Fruit fly (Drosophila melanogaster) whole organism, embryonic: ENCODE results near the gene amrt.
A peak's percentile ranks its signal among the peaks of the same experiment; 100 is the strongest.

Experiments used
- CG10147 ChIP-seq: fragments of 200-800 bp; sonication (Bioruptor generic); optimal IDR thresholded peaks from 2 replicates; lab custom pipeline; 2019; ENCODE audit warnings: missing biosample characterization, mild to moderate bottlenecking, missing genetic modification characterization, moderate library complexity
- CG12219 ChIP-seq: fragments of 200-800 bp; sonication (Bioruptor generic); optimal IDR thresholded peaks from 3 replicates; lab custom pipeline; 2018; ENCODE audit warnings: missing biosample characterization, mild to moderate bottlenecking, missing genetic modification characterization
- CG13296 ChIP-seq: fragments of 200-800 bp; sonication (Bioruptor generic); optimal IDR thresholded peaks from 3 replicates; lab custom pipeline; 2018; ENCODE audit warnings: missing biosample characterization, mild to moderate bottlenecking, missing genetic modification characterization
- CG14667 ChIP-seq: fragments of 200-800 bp; sonication (Bioruptor generic); IDR thresholded peaks from 2 replicates; pipeline ENCODE4 v1.3.6; 2022; ENCODE audit warnings: missing biosample characterization, missing genetic modification characterization
- CG15601 ChIP-seq: fragments of 200-800 bp; sonication (Bioruptor generic); optimal IDR thresholded peaks from 3 replicates; lab custom pipeline; 2019; ENCODE audit warnings: missing biosample characterization, mild to moderate bottlenecking, missing genetic modification characterization, moderate library complexity
- CG16813 ChIP-seq: fragments of 200-800 bp; sonication (Bioruptor generic); IDR thresholded peaks from 3 replicates; pipeline ENCODE4 v1.3.6; 2022; ENCODE audit warnings: missing biosample characterization, missing genetic modification characterization; ENCODE audit not compliant: partially characterized antibody
- CG18011 ChIP-seq: fragments of 200-800 bp; sonication (Bioruptor generic); optimal IDR thresholded peaks from 2 replicates; lab custom pipeline; 2017; ENCODE audit warnings: missing biosample characterization, missing genetic modification characterization, mild to moderate bottlenecking, moderate library complexity, missing genotype
- CG1832 ChIP-seq: fragments of 200-800 bp; sonication (Bioruptor generic); optimal IDR thresholded peaks from 2 replicates; lab custom pipeline; 2017; ENCODE audit warnings: missing biosample characterization, mild to moderate bottlenecking, missing genetic modification characterization, inconsistent platforms
- CG2120 ChIP-seq: fragments of 200-800 bp; sonication (Bioruptor generic); optimal IDR thresholded peaks from 3 replicates; lab custom pipeline; 2016; ENCODE audit warnings: missing biosample characterization, missing genetic modification characterization
- CG2875 ChIP-seq: fragments of 200-800 bp; sonication (Bioruptor generic); optimal IDR thresholded peaks from 2 replicates; lab custom pipeline; 2017; ENCODE audit warnings: missing biosample characterization, mild to moderate bottlenecking, missing genetic modification characterization, missing genetic modification reagents
- CG33213 ChIP-seq: fragments of 200-800 bp; sonication (Bioruptor generic); optimal IDR thresholded peaks from 3 replicates; lab custom pipeline; 2016; ENCODE audit warnings: missing biosample characterization, missing genetic modification characterization
- CG3407 ChIP-seq: fragments of 200-800 bp; sonication (Bioruptor generic); optimal IDR thresholded peaks from 2 replicates; lab custom pipeline; 2018; ENCODE audit warnings: missing biosample characterization, mild to moderate bottlenecking, missing genetic modification characterization
- CG7928 ChIP-seq: fragments of 200-800 bp; sonication (Bioruptor generic); optimal IDR thresholded peaks from 2 replicates; lab custom pipeline; 2017; ENCODE audit warnings: missing biosample characterization, mild to moderate bottlenecking, missing genetic modification characterization
- CoRest ChIP-seq: fragments of 200-800 bp; sonication (Bioruptor generic); optimal IDR thresholded peaks from 3 replicates; lab custom pipeline; 2018; ENCODE audit warnings: missing biosample characterization, mild to moderate bottlenecking, missing genetic modification characterization, moderate library complexity
- Dad ChIP-seq: fragments of 200-800 bp; sonication (Bioruptor generic); optimal IDR thresholded peaks from 3 replicates; lab custom pipeline; 2016; ENCODE audit warnings: missing biosample characterization, missing genetic modification characterization
- Dbx ChIP-seq: fragments of 200-800 bp; sonication (Bioruptor generic); IDR thresholded peaks from 3 replicates; pipeline ENCODE4 v1.3.6; 2022; ENCODE audit warnings: missing biosample characterization, missing genetic modification characterization
- E2f2 ChIP-seq: fragments of 200-800 bp; sonication (Bioruptor generic); IDR thresholded peaks from 2 replicates; pipeline ENCODE4 v1.3.6; 2022; ENCODE audit warnings: missing biosample characterization, missing genetic modification characterization
- ERR ChIP-seq: fragments of 200-800 bp; sonication (Bioruptor generic); optimal IDR thresholded peaks from 2 replicates; lab custom pipeline; 2016; ENCODE audit warnings: missing biosample characterization, missing genetic modification characterization
- Hmx ChIP-seq: fragments of 200-800 bp; sonication (Bioruptor generic); optimal IDR thresholded peaks from 2 replicates; lab custom pipeline; 2016; ENCODE audit warnings: missing biosample characterization, missing genetic modification characterization
- MTF-1 ChIP-seq: fragments of 200-800 bp; sonication (Bioruptor generic); optimal IDR thresholded peaks from 2 replicates; lab custom pipeline; 2018; ENCODE audit warnings: missing biosample characterization, mild to moderate bottlenecking, missing genetic modification characterization, borderline replicate concordance
- NfI ChIP-seq: fragments of 200-800 bp; sonication (Bioruptor generic); optimal IDR thresholded peaks from 3 replicates; lab custom pipeline; 2018; ENCODE audit warnings: missing biosample characterization, mild to moderate bottlenecking, missing genetic modification characterization, moderate library complexity
- Six4 ChIP-seq: fragments of 200-800 bp; sonication (Bioruptor generic); optimal IDR thresholded peaks from 2 replicates; lab custom pipeline; 2016; ENCODE audit warnings: missing biosample characterization, missing genetic modification characterization
- Usf ChIP-seq: fragments of 200-800 bp; sonication (Bioruptor generic); optimal IDR thresholded peaks from 2 replicates; lab custom pipeline; 2017; ENCODE audit warnings: missing genotype, missing biosample characterization, missing genetic modification characterization
- amos ChIP-seq: fragments of 200-800 bp; sonication (Bioruptor generic); IDR thresholded peaks from 2 replicates; pipeline ENCODE4 v1.3.6; 2022; ENCODE audit warnings: missing biosample characterization, missing genetic modification characterization; ENCODE audit not compliant: partially characterized antibody
- az2 ChIP-seq: fragments of 200-800 bp; sonication (Bioruptor generic); optimal IDR thresholded peaks from 3 replicates; lab custom pipeline; 2016; ENCODE audit warnings: missing biosample characterization, missing genetic modification characterization
- bbx ChIP-seq: fragments of 200-800 bp; sonication (Bioruptor generic); IDR thresholded peaks from 2 replicates; pipeline ENCODE4 v1.3.6; 2022; ENCODE audit warnings: missing biosample characterization, missing genetic modification characterization; ENCODE audit not compliant: partially characterized antibody
- btn ChIP-seq: fragments of 200-800 bp; sonication (Bioruptor generic); optimal IDR thresholded peaks from 2 replicates; lab custom pipeline; 2016; ENCODE audit warnings: missing biosample characterization, missing genetic modification characterization
- cas ChIP-seq: fragments of 200-800 bp; sonication (Bioruptor generic); IDR thresholded peaks from 2 replicates; pipeline ENCODE4 v1.3.6; 2022; ENCODE audit warnings: missing biosample characterization, missing genetic modification characterization
- cg ChIP-seq: fragments of 200-800 bp; sonication (Bioruptor generic); optimal IDR thresholded peaks from 3 replicates; lab custom pipeline; 2019; ENCODE audit warnings: missing biosample characterization, mild to moderate bottlenecking, missing genetic modification characterization, moderate library complexity
- ci ChIP-seq: fragments of 200-800 bp; sonication (Bioruptor generic); IDR thresholded peaks from 3 replicates; pipeline ENCODE4 v1.3.6; 2022; ENCODE audit warnings: missing biosample characterization, missing genetic modification characterization
- da ChIP-seq: fragments of 200-800 bp; sonication (Bioruptor generic); optimal IDR thresholded peaks from 2 replicates; lab custom pipeline; 2016; ENCODE audit warnings: missing biosample characterization, missing genetic modification characterization
- dm ChIP-seq: fragments of 200-800 bp; sonication (Bioruptor generic); optimal IDR thresholded peaks from 3 replicates; lab custom pipeline; 2016; ENCODE audit warnings: missing biosample characterization, missing genetic modification characterization
- ewg ChIP-seq: fragments of 200-800 bp; sonication (Bioruptor generic); optimal IDR thresholded peaks from 3 replicates; lab custom pipeline; 2017; ENCODE audit warnings: mild to moderate bottlenecking, missing biosample characterization, missing genetic modification reagents, missing genetic modification characterization
- eyg ChIP-seq: fragments of 200-800 bp; sonication (Bioruptor generic); optimal IDR thresholded peaks from 3 replicates; lab custom pipeline; 2016; ENCODE audit warnings: missing biosample characterization, missing genetic modification characterization
- fu2 ChIP-seq: fragments of 200-800 bp; sonication (Bioruptor generic); optimal IDR thresholded peaks from 2 replicates; lab custom pipeline; 2016; ENCODE audit warnings: missing biosample characterization, missing genetic modification characterization
- gce ChIP-seq: fragments of 200-800 bp; sonication (Bioruptor generic); IDR thresholded peaks from 3 replicates; pipeline ENCODE4 v1.3.6; 2022; ENCODE audit warnings: missing biosample characterization, missing genetic modification characterization
- grau ChIP-seq: fragments of 200-800 bp; optimal IDR thresholded peaks from 3 replicates; lab custom pipeline; 2019; ENCODE audit warnings: missing biosample characterization, mild to moderate bottlenecking, missing genetic modification characterization, moderate library complexity
- hbn ChIP-seq: fragments of 200-800 bp; sonication (Bioruptor generic); IDR thresholded peaks from 2 replicates; pipeline ENCODE4 v1.3.6; 2022; ENCODE audit warnings: missing biosample characterization, missing genetic modification characterization; ENCODE audit not compliant: partially characterized antibody
- jumu ChIP-seq: fragments of 200-800 bp; sonication (Bioruptor generic); optimal IDR thresholded peaks from 3 replicates; lab custom pipeline; 2016; ENCODE audit warnings: missing biosample characterization, missing genetic modification characterization
- odd ChIP-seq: fragments of 200-800 bp; sonication (Bioruptor generic); optimal IDR thresholded peaks from 2 replicates; lab custom pipeline; 2017; ENCODE audit warnings: missing biosample characterization, mild to moderate bottlenecking, missing genetic modification characterization
- org-1 ChIP-seq: fragments of 200-800 bp; sonication (Bioruptor generic); optimal IDR thresholded peaks from 2 replicates; lab custom pipeline; 2017; ENCODE audit warnings: missing biosample characterization, missing genetic modification characterization
- peb ChIP-seq: fragments of 200-800 bp; sonication (Bioruptor generic); IDR thresholded peaks from 2 replicates; pipeline ENCODE4 v1.3.6; 2022; ENCODE audit warnings: missing biosample characterization, missing genetic modification characterization
- psq ChIP-seq: fragments of 200-800 bp; sonication (Bioruptor generic); optimal IDR thresholded peaks from 2 replicates; lab custom pipeline; 2017; ENCODE audit warnings: missing biosample characterization, missing genetic modification characterization
- pum ChIP-seq: fragments of 200-800 bp; sonication (Bioruptor generic); optimal IDR thresholded peaks from 2 replicates; lab custom pipeline; 2016; ENCODE audit warnings: missing biosample characterization, missing genetic modification characterization
- ro ChIP-seq: fragments of 200-800 bp; sonication (Bioruptor generic); IDR thresholded peaks from 2 replicates; pipeline ENCODE4 v1.3.6; 2022; ENCODE audit warnings: missing biosample characterization, missing genetic modification characterization
- seq ChIP-seq: fragments of 200-800 bp; sonication (Bioruptor generic); IDR thresholded peaks from 2 replicates; pipeline ENCODE4 v1.3.6; 2022; ENCODE audit warnings: missing biosample characterization, missing genetic modification characterization
- sob ChIP-seq: fragments of 200-800 bp; sonication (Bioruptor generic); IDR thresholded peaks from 2 replicates; pipeline ENCODE4 v1.3.6; 2022; ENCODE audit warnings: missing biosample characterization, missing genetic modification characterization
- sr ChIP-seq: fragments of 200-800 bp; sonication (Bioruptor generic); IDR thresholded peaks from 3 replicates; pipeline ENCODE4 v1.3.6; 2022; ENCODE audit warnings: missing biosample characterization, missing genetic modification characterization
- tin ChIP-seq: fragments of 200-800 bp; sonication (Bioruptor generic); optimal IDR thresholded peaks from 3 replicates; lab custom pipeline; 2016; ENCODE audit warnings: missing biosample characterization, missing genetic modification characterization
- trem ChIP-seq: fragments of 200-800 bp; optimal IDR thresholded peaks from 3 replicates; lab custom pipeline; 2019; ENCODE audit warnings: missing biosample characterization, mild to moderate bottlenecking, missing genetic modification characterization, moderate library complexity
- zf30C ChIP-seq: fragments of 200-800 bp; sonication (Bioruptor generic); optimal IDR thresholded peaks from 3 replicates; lab custom pipeline; 2018; ENCODE audit warnings: missing biosample characterization, mild to moderate bottlenecking, missing genetic modification characterization

amrt gene

dm6 chrX:13756776-13757312 is 25.4 kb upstream of the amrt start, which contains the start of the genes CG32625 and Rtc1 (continued):
- TF ChIP-seq tin (GFP tag; lab: Kevin White, UChicago) = peak; percentile 52
- no peak for TF ChIP-seq CG2875
- no peak for TF ChIP-seq Dad (GFP tag; lab: Kevin White, UChicago)
- TF ChIP-seq CG3407 (GFP tag; lab: Kevin White, UChicago) = no peak
- no peak for TF ChIP-seq seq
- no peak for TF ChIP-seq MTF-1 (GFP tag; lab: Kevin White, UChicago)
- TF ChIP-seq ewg = peak; percentile 10
- no peak for TF ChIP-seq sr (GFP tag; lab: Robert Waterston, UW)
- TF ChIP-seq odd = peak; percentile 8
- TF ChIP-seq org-1 = no peak
- no peak for TF ChIP-seq CG33213
- no peak; the same call in 1 of the 2 replicates for TF ChIP-seq amos (GFP tag; lab: Robert Waterston, UW)
- TF ChIP-seq CG15601 (tag; lab: Kevin White, UChicago) = peak; percentile 54
- TF ChIP-seq CG1832 (GFP tag; lab: Kevin White, UChicago) = no peak
- no peak for TF ChIP-seq peb (GFP tag; lab: Robert Waterston, UW)
- peak; percentile 16 for TF ChIP-seq Six4
- TF ChIP-seq Hmx (GFP tag; lab: Kevin White, UChicago) = no peak
- TF ChIP-seq CG16813 (GFP tag; lab: Robert Waterston, UW) = peak; percentile 59; the same call in 2 of the 3 replicates
- peak; percentile 73; the same call in 2 of the 3 replicates for TF ChIP-seq ci (GFP tag; lab: Robert Waterston, UW)
- TF ChIP-seq eyg (GFP tag; lab: Kevin White, UChicago) = no peak
- peak; percentile 61 for TF ChIP-seq grau (tag; lab: Kevin White, UChicago)
- peak; percentile 76 for TF ChIP-seq dm
- TF ChIP-seq trem = peak; percentile 97
- peak; percentile 53 for TF ChIP-seq CG10147 (GFP tag; lab: Kevin White, UChicago)
- no peak for TF ChIP-seq ERR (GFP tag; lab: Kevin White, UChicago)
- peak; percentile 37 for TF ChIP-seq CG13296 (GFP tag; lab: Kevin White, UChicago)
- peak; percentile 45 for TF ChIP-seq bbx (GFP tag; lab: Robert Waterston, UW)
- TF ChIP-seq pum (GFP tag; lab: Kevin White, UChicago) = no peak
- TF ChIP-seq hbn (GFP tag; lab: Robert Waterston, UW) = peak; percentile 24; the same call in 1 of the 2 replicates
- TF ChIP-seq da (GFP tag; lab: Kevin White, UChicago) = no peak
- TF ChIP-seq fu2 = no peak
- TF ChIP-seq gce (GFP tag; lab: Robert Waterston, UW) = no peak
- TF ChIP-seq Usf (GFP tag; lab: Kevin White, UChicago) = no peak
- TF ChIP-seq CG2120 (GFP tag; lab: Kevin White, UChicago) = peak; percentile 42
- no peak for TF ChIP-seq CG7928 (GFP tag; lab: Kevin White, UChicago)
- peak; percentile 40 for TF ChIP-seq NfI (GFP tag; lab: Kevin White, UChicago)
- TF ChIP-seq CG14667 (GFP tag; lab: Robert Waterston, UW) = 0 out of 2 replicates have a peak, but pooled peaks have one; percentile 13
- TF ChIP-seq CG12219 (GFP tag; lab: Kevin White, UChicago) = no peak
- peak; percentile 40 for TF ChIP-seq CG18011 (GFP tag; lab: Kevin White, UChicago)
- TF ChIP-seq psq (GFP tag; lab: Kevin White, UChicago) = no peak
- TF ChIP-seq cas (GFP tag; lab: Robert Waterston, UW) = no peak
- peak; percentile 60 for TF ChIP-seq CoRest (tag; lab: Kevin White, UChicago)
- no peak for TF ChIP-seq jumu (GFP tag; lab: Kevin White, UChicago)
- peak; percentile 42; the same call in 1 of the 3 replicates for TF ChIP-seq Dbx (GFP tag; lab: Robert Waterston, UW)
- no peak for TF ChIP-seq btn (GFP tag; lab: Kevin White, UChicago)
- no peak for TF ChIP-seq ro (GFP tag; lab: Robert Waterston, UW)
- peak; percentile 61; the same call in 1 of the 2 replicates for TF ChIP-seq sob (GFP tag; lab: Robert Waterston, UW)
- peak; percentile 61 for TF ChIP-seq E2f2 (GFP tag; lab: Robert Waterston, UW)
- peak; percentile 49 for TF ChIP-seq az2
- no peak for TF ChIP-seq cg (GFP tag; lab: Kevin White, UChicago)
- no peak for TF ChIP-seq zf30C (GFP tag; lab: Kevin White, UChicago)
